Fruit fly (Drosophila melanogaster) whole organism, embryonic: ENCODE results near the gene Dif.
A peak's percentile ranks its signal among the peaks of the same experiment; 100 is the strongest.

Source experiments
- Antp ChIP-seq: fragments of 200-800 bp; sonication (Bioruptor generic); optimal IDR thresholded peaks from 3 replicates; lab custom pipeline; 2016; ENCODE audit warnings: missing biosample characterization, missing genetic modification characterization
- Asciz ChIP-seq: fragments of 200-800 bp; sonication (Bioruptor generic); optimal IDR thresholded peaks from 2 replicates; lab custom pipeline; 2017; ENCODE audit warnings: missing biosample characterization, mild to moderate bottlenecking, missing genetic modification characterization, missing genetic modification reagents
- Atf-2 ChIP-seq: fragments of 200-800 bp; sonication (Bioruptor generic); optimal IDR thresholded peaks from 2 replicates; lab custom pipeline; 2016; ENCODE audit warnings: missing biosample characterization, missing genetic modification characterization
- Bgb ChIP-seq: fragments of 200-800 bp; sonication (Bioruptor generic); IDR thresholded peaks from 2 replicates; pipeline ENCODE4 v1.3.6; 2022; ENCODE audit warnings: missing biosample characterization, missing genetic modification characterization; ENCODE audit not compliant: partially characterized antibody
- BtbVII ChIP-seq: fragments of 200-800 bp; sonication (Bioruptor generic); optimal IDR thresholded peaks from 3 replicates; lab custom pipeline; 2017; ENCODE audit warnings: missing biosample characterization, mild to moderate bottlenecking, missing genetic modification characterization
- CG10209 ChIP-seq: fragments of 200-800 bp; sonication (Bioruptor generic); optimal IDR thresholded peaks from 3 replicates; lab custom pipeline; 2017; ENCODE audit warnings: missing biosample characterization, mild to moderate bottlenecking, missing genetic modification characterization, missing genetic modification reagents
- CG11085 ChIP-seq: fragments of 200-800 bp; sonication (Bioruptor generic); IDR thresholded peaks from 2 replicates; pipeline ENCODE4 v1.3.6; 2022; ENCODE audit warnings: missing biosample characterization, missing genetic modification characterization
- CG11560 ChIP-seq: fragments of 200-800 bp; sonication (Bioruptor generic); IDR thresholded peaks from 3 replicates; pipeline ENCODE4 v1.3.6; 2022; ENCODE audit warnings: missing biosample characterization, missing genetic modification characterization
- CG12071 ChIP-seq: fragments of 200-800 bp; sonication (Bioruptor generic); optimal IDR thresholded peaks from 3 replicates; lab custom pipeline; 2018; ENCODE audit warnings: missing biosample characterization, mild to moderate bottlenecking, missing genetic modification characterization
- CG12659 ChIP-seq: fragments of 200-800 bp; sonication (Bioruptor generic); optimal IDR thresholded peaks from 3 replicates; lab custom pipeline; 2017; ENCODE audit warnings: mild to moderate bottlenecking, missing biosample characterization, missing genetic modification reagents, missing genetic modification characterization
- CG14014 ChIP-seq: fragments of 200-800 bp; sonication (Bioruptor generic); IDR thresholded peaks from 2 replicates; pipeline ENCODE4 v1.3.6; 2022; ENCODE audit warnings: missing biosample characterization, missing genetic modification characterization
- CG15073 ChIP-seq: fragments of 200-800 bp; sonication (Bioruptor generic); optimal IDR thresholded peaks from 2 replicates; lab custom pipeline; 2016; ENCODE audit warnings: missing biosample characterization, missing genetic modification characterization
- CG18262 ChIP-seq: fragments of 200-800 bp; optimal IDR thresholded peaks from 3 replicates; lab custom pipeline; 2019; ENCODE audit warnings: missing biosample characterization, mild to moderate bottlenecking, missing genetic modification characterization, moderate library complexity
- CG2120 ChIP-seq: fragments of 200-800 bp; sonication (Bioruptor generic); optimal IDR thresholded peaks from 3 replicates; lab custom pipeline; 2016; ENCODE audit warnings: missing biosample characterization, missing genetic modification characterization
- CG32532 ChIP-seq: fragments of 200-800 bp; sonication (Bioruptor generic); IDR thresholded peaks from 2 replicates; pipeline ENCODE4 v1.3.6; 2022; ENCODE audit warnings: missing biosample characterization, missing genetic modification characterization
- CG34224 ChIP-seq: fragments of 200-800 bp; sonication (Bioruptor generic); IDR thresholded peaks from 3 replicates; pipeline ENCODE4 v1.3.6; 2022; ENCODE audit warnings: missing biosample characterization, missing genetic modification characterization; ENCODE audit not compliant: partially characterized antibody
- CG6254 ChIP-seq: fragments of 200-800 bp; sonication (Bioruptor generic); optimal IDR thresholded peaks from 3 replicates; lab custom pipeline; 2017; ENCODE audit warnings: mild to moderate bottlenecking, missing biosample characterization, missing genetic modification reagents, missing genetic modification characterization
- CG6689 ChIP-seq: fragments of 200-800 bp; sonication (Bioruptor generic); IDR thresholded peaks from 2 replicates; pipeline ENCODE4 v1.3.6; 2022; ENCODE audit warnings: missing biosample characterization, missing genetic modification characterization
- CG7963 ChIP-seq: fragments of 200-800 bp; sonication (Bioruptor generic); IDR thresholded peaks from 3 replicates; pipeline ENCODE4 v1.3.6; 2022; ENCODE audit warnings: missing biosample characterization, missing genetic modification characterization; ENCODE audit not compliant: partially characterized antibody
- CG9932 ChIP-seq: fragments of 200-800 bp; sonication (Bioruptor generic); IDR thresholded peaks from 2 replicates; pipeline ENCODE4 v1.3.6; 2022; ENCODE audit warnings: missing biosample characterization, missing genetic modification characterization
- Dip3 ChIP-seq: fragments of 200-800 bp; sonication (Bioruptor generic); optimal IDR thresholded peaks from 3 replicates; lab custom pipeline; 2016; ENCODE audit warnings: missing biosample characterization, missing genetic modification characterization
- Dref ChIP-seq: fragments of 200-800 bp; sonication (Bioruptor generic); IDR thresholded peaks from 2 replicates; pipeline ENCODE4 v1.3.6; 2022; ENCODE audit warnings: missing biosample characterization, missing genetic modification characterization
- Drgx ChIP-seq: fragments of 200-800 bp; sonication (Bioruptor generic); IDR thresholded peaks from 2 replicates; pipeline ENCODE4 v1.3.6; 2022; ENCODE audit warnings: missing biosample characterization, missing genetic modification characterization
- Hmr ChIP-seq: fragments of 200-800 bp; sonication (Bioruptor generic); optimal IDR thresholded peaks from 3 replicates; lab custom pipeline; 2017; ENCODE audit warnings: mild to moderate bottlenecking, missing biosample characterization, missing genetic modification reagents, missing genetic modification characterization
- Nf-YC ChIP-seq: fragments of 200-800 bp; optimal IDR thresholded peaks from 3 replicates; lab custom pipeline; 2019; ENCODE audit warnings: missing biosample characterization, mild to moderate bottlenecking, missing genetic modification characterization, moderate library complexity
- PHDP ChIP-seq: fragments of 200-800 bp; sonication (Bioruptor generic); optimal IDR thresholded peaks from 3 replicates; lab custom pipeline; 2018; ENCODE audit warnings: missing biosample characterization, mild to moderate bottlenecking, missing genetic modification characterization, moderate library complexity
- Pdp1 ChIP-seq, 2 experiments: fragments of 200-800 bp; sonication (Bioruptor generic); optimal IDR thresholded peaks; 3 replicates each; lab custom pipeline; 2016; ENCODE audit warnings: missing biosample characterization in 2 of 2, missing genetic modification characterization in 2 of 2, mild to moderate bottlenecking in 1 of 2, moderate library complexity in 1 of 2
- Side ChIP-seq: fragments of 200-800 bp; sonication (Bioruptor generic); optimal IDR thresholded peaks from 2 replicates; lab custom pipeline; 2016; ENCODE audit warnings: missing biosample characterization, missing genetic modification characterization
- Sin3A ChIP-seq: fragments of >200 bp; optimal IDR thresholded peaks from 2 replicates; lab custom pipeline; 2018
- Stat92E ChIP-seq, 3 experiments: fragments of >200 bp in 2 of 3; fragments of 200-800 bp in 1 of 3; sonication (Bioruptor generic) in 1 of 3; optimal IDR thresholded peaks; 2 replicates each; lab custom pipeline; 2017 to 2019; ENCODE audit warnings: missing biosample characterization in 3 of 3, missing genetic modification characterization in 3 of 3, mild to moderate bottlenecking in 1 of 3, moderate library complexity in 1 of 3
- Trl ChIP-seq, 3 experiments: fragments of >200 bp in 2 of 3; fragments of 200-800 bp in 1 of 3; sonication (Bioruptor generic) in 1 of 3; optimal IDR thresholded peaks; 2 replicates in 1 of 3; 3 replicates in 2 of 3; lab custom pipeline; 2016 to 2017; ENCODE audit warnings: missing biosample characterization in 1 of 3, missing genetic modification characterization in 1 of 3
- bab2 ChIP-seq: fragments of 200-800 bp; sonication (Bioruptor generic); optimal IDR thresholded peaks from 2 replicates; lab custom pipeline; 2016; ENCODE audit warnings: missing biosample characterization, missing genetic modification characterization
- caup ChIP-seq: fragments of 200-800 bp; sonication (Bioruptor generic); optimal IDR thresholded peaks from 3 replicates; lab custom pipeline; 2017; ENCODE audit warnings: missing biosample characterization, mild to moderate bottlenecking, missing genetic modification characterization, moderate library complexity; ENCODE audit not compliant: severe bottlenecking
- chm ChIP-seq: fragments of 200-800 bp; sonication (Bioruptor generic); IDR thresholded peaks from 2 replicates; pipeline ENCODE4 v1.3.6; 2022; ENCODE audit warnings: missing biosample characterization, missing genetic modification characterization
- gfzf ChIP-seq: fragments of 200-800 bp; sonication (Bioruptor generic); optimal IDR thresholded peaks from 2 replicates; lab custom pipeline; 2016; ENCODE audit warnings: missing biosample characterization, mild to moderate bottlenecking, missing genetic modification characterization, moderate library complexity
- jigr1 ChIP-seq: fragments of 200-800 bp; sonication (Bioruptor generic); IDR thresholded peaks from 3 replicates; pipeline ENCODE4 v1.3.6; 2022; ENCODE audit warnings: missing biosample characterization, missing genetic modification characterization
- lab ChIP-seq: fragments of 200-800 bp; sonication (Bioruptor generic); optimal IDR thresholded peaks from 3 replicates; lab custom pipeline; 2017; ENCODE audit warnings: missing biosample characterization, missing genetic modification characterization, mild to moderate bottlenecking, moderate library complexity, missing genetic modification reagents
- nau ChIP-seq: fragments of 200-800 bp; sonication (Bioruptor generic); optimal IDR thresholded peaks from 3 replicates; lab custom pipeline; 2017; ENCODE audit warnings: missing biosample characterization, mild to moderate bottlenecking, missing genetic modification characterization, missing genetic modification reagents
- otp ChIP-seq: fragments of 200-800 bp; sonication (Bioruptor generic); IDR thresholded peaks from 3 replicates; pipeline ENCODE4, ENCODE4 v1.3.6; 2022; ENCODE audit warnings: missing biosample characterization, missing genetic modification characterization
- pb ChIP-seq: fragments of 200-800 bp; sonication (Bioruptor generic); optimal IDR thresholded peaks from 3 replicates; lab custom pipeline; 2016; ENCODE audit warnings: missing biosample characterization, missing genetic modification characterization
- row ChIP-seq: fragments of 200-800 bp; sonication (Bioruptor generic); IDR thresholded peaks from 3 replicates; pipeline ENCODE4 v1.3.6; 2022; ENCODE audit warnings: missing biosample characterization, missing genetic modification characterization
- schlank ChIP-seq: fragments of 200-800 bp; sonication (Bioruptor generic); optimal IDR thresholded peaks from 2 replicates; lab custom pipeline; 2018; ENCODE audit warnings: missing biosample characterization, mild to moderate bottlenecking, missing genetic modification characterization
- slbo ChIP-seq: fragments of 200-800 bp; sonication (Bioruptor generic); IDR thresholded peaks from 2 replicates; pipeline ENCODE4 v1.3.6; 2022; ENCODE audit warnings: missing biosample characterization, missing genetic modification characterization
- trh ChIP-seq: fragments of 200-800 bp; sonication (Bioruptor generic); optimal IDR thresholded peaks from 2 replicates; lab custom pipeline; 2016; ENCODE audit warnings: missing biosample characterization, missing genetic modification characterization
- ttk ChIP-seq: fragments of 200-800 bp; sonication (Bioruptor generic); IDR thresholded peaks from 2 replicates; pipeline ENCODE4 v2.1.2; 2022; ENCODE audit warnings: missing biosample characterization, missing genetic modification characterization
- twi ChIP-seq: fragments of 200-800 bp; optimal IDR thresholded peaks from 2 replicates; lab custom pipeline; 2019; ENCODE audit warnings: missing biosample characterization, mild to moderate bottlenecking, missing genetic modification characterization, moderate library complexity
- vfl ChIP-seq: fragments of 200-800 bp; sonication (Bioruptor generic); optimal IDR thresholded peaks from 2 replicates; lab custom pipeline; 2016; ENCODE audit warnings: missing biosample characterization, missing genetic modification characterization

Gene Dif

dm6 chr2L:17449608-17450504 lies 16.9 kb upstream of the Dif start, which contains the start of gene dl (continued):
- TF ChIP-seq twi (tag; lab: Kevin White, UChicago) (no peak), lab (GFP tag; lab: Kevin White, UChicago) (peak; percentile 40), nau (GFP tag; lab: Kevin White, UChicago) (peak; percentile 23), CG11085 (GFP tag; lab: Robert Waterston, UW) (peak; percentile 31; the same call in 1 of the 2 replicates), CG15073 (GFP tag; lab: Kevin White, UChicago) (no peak), CG18262 (tag; lab: Kevin White, UChicago) (peak; percentile 5), Drgx (GFP tag; lab: Robert Waterston, UW) (peak; percentile 68), Nf-YC (tag; lab: Kevin White, UChicago) (no peak), gfzf (GFP tag; lab: Kevin White, UChicago) (peak; percentile 10), caup (GFP tag; lab: Kevin White, UChicago) (no peak), CG12659 (GFP tag; lab: Kevin White, UChicago) (peak; percentile 6), CG9932 (GFP tag; lab: Robert Waterston, UW) (peak; percentile 33; the same call in 1 of the 2 replicates), CG14014 (GFP tag; lab: Robert Waterston, UW) (no peak), pb (no peak), CG11560 (tag; lab: Robert Waterston, UW) (peak; percentile 47; the same call in 1 of the 3 replicates), Bgb (GFP tag; lab: Robert Waterston, UW) (peak; percentile 36; the same call in 1 of the 2 replicates), Asciz (GFP tag; lab: Kevin White, UChicago) (peak; percentile 5), schlank (peak; percentile 12)

- TF ChIP-seq CG32532 (GFP tag; lab: Robert Waterston, UW) (0 out of 2 replicates have a peak, but pooled peaks have one; percentile 11), row (GFP tag; lab: Robert Waterston, UW) (no peak), chm (GFP tag; lab: Robert Waterston, UW) (no peak), jigr1 (no peak), bab2 (GFP tag; lab: Kevin White, UChicago) (no peak), CG12071 (GFP tag; lab: Kevin White, UChicago) (peak; percentile 12), Pdp1 (GFP tag; optimal IDR thresholded peaks at IDR 0.05; lab: Kevin White, UChicago) (no peak), Trl (optimal IDR thresholded peaks at IDR 0.05; lab: Kevin White, UChicago) (no peak), Trl (GFP tag; optimal IDR thresholded peaks at IDR 0.05; lab: Kevin White, UChicago) (no peak), Stat92E (GFP tag; optimal IDR thresholded peaks at IDR 0.05; lab: Kevin White, UChicago) (no peak), CG6689 (GFP tag; lab: Robert Waterston, UW) (no peak), BtbVII (GFP tag; lab: Kevin White, UChicago) (peak; percentile 57), CG11085 (GFP tag; lab: Robert Waterston, UW) (no peak), otp (0 out of 3 replicates have a peak, but pooled peaks have one; percentile 32), Side (GFP tag; lab: Kevin White, UChicago) (no peak), vfl (no peak), ttk (no peak), trh (GFP tag; lab: Kevin White, UChicago) (no peak), CG7963 (GFP tag; lab: Robert Waterston, UW) (no peak), slbo (GFP tag; lab: Robert Waterston, UW) (no peak), CG2120 (no peak), CG10209 (peak; percentile 1), CG6254 (GFP tag; lab: Kevin White, UChicago) (no peak), Atf-2 (GFP tag; lab: Kevin White, UChicago) (no peak), Hmr (GFP tag; lab: Kevin White, UChicago) (peak; percentile 40), Dip3 (no peak), caup (GFP tag; lab: Kevin White, UChicago) (peak; percentile 17), PHDP (tag; lab: Kevin White, UChicago) (peak; percentile 23), Sin3A (lab: Kevin White, UChicago) (no peak), Antp (GFP tag; lab: Kevin White, UChicago) (no peak), CG34224 (GFP tag; lab: Robert Waterston, UW) (no peak), Dref (GFP tag; lab: Robert Waterston, UW) (no peak)
These were observed 15.5 kb upstream of the Dif start for dm6 chr2L:17448435-17448834.
